Fruit fly (Drosophila melanogaster) whole organism, wandering third instar larva: ENCODE measurements around the gene CG32428.

ENCODE experiments used
- Abd-B ChIP-seq: fragments of >200 bp; optimal IDR thresholded peaks from 2 replicates; lab custom pipeline; 2017; ENCODE audit warnings: missing biosample characterization, missing genetic modification characterization
- CG32264 ChIP-seq: fragments of 200-800 bp; sonication (Bioruptor generic); optimal IDR thresholded peaks from 2 replicates; lab custom pipeline; 2016; ENCODE audit warnings: missing biosample characterization, missing genetic modification characterization
- CG9705 ChIP-seq: fragments of 200-800 bp; sonication (Bioruptor generic); optimal IDR thresholded peaks from 2 replicates; lab custom pipeline; 2018; ENCODE audit warnings: missing biosample characterization, mild to moderate bottlenecking, missing genetic modification characterization
- CrebA ChIP-seq: fragments of 200-800 bp; sonication (Bioruptor generic); optimal IDR thresholded peaks from 2 replicates; lab custom pipeline; 2016; ENCODE audit warnings: missing biosample characterization, mild to moderate bottlenecking, missing genetic modification characterization, borderline replicate concordance
- Dif ChIP-seq: fragments of 200-275, 200-300 bp; sonication (Bioruptor generic); optimal IDR thresholded peaks from 2 replicates; lab custom pipeline; 2018; ENCODE audit warnings: missing biosample characterization, missing genetic modification characterization; ENCODE audit not compliant: partially characterized antibody
- GATAd ChIP-seq: sonication (Bioruptor generic); optimal IDR thresholded peaks from 2 replicates; lab custom pipeline; 2016; ENCODE audit warnings: missing biosample characterization, missing genetic modification characterization
- HLH106 ChIP-seq: fragments of 200-800 bp; optimal IDR thresholded peaks from 3 replicates; lab custom pipeline; 2019; ENCODE audit warnings: missing biosample characterization, mild to moderate bottlenecking, missing genetic modification characterization, moderate library complexity
- Hr78 ChIP-seq: fragments of >200 bp; optimal IDR thresholded peaks from 2 replicates; lab custom pipeline; 2017; ENCODE audit warnings: missing biosample characterization, missing genetic modification characterization
- Hr83 ChIP-seq: fragments of 200-300 bp; sonication (Bioruptor generic); optimal IDR thresholded peaks from 2 replicates; lab custom pipeline; 2016; ENCODE audit warnings: missing biosample characterization, mild to moderate bottlenecking, missing genetic modification characterization, moderate library complexity; ENCODE audit not compliant: poor library complexity, severe bottlenecking
- Mio ChIP-seq: sonication (Bioruptor generic); optimal IDR thresholded peaks from 2 replicates; lab custom pipeline; 2016; ENCODE audit warnings: missing biosample characterization, missing genetic modification characterization
- Myc ChIP-seq: fragments of >200 bp; optimal IDR thresholded peaks from 2 replicates; lab custom pipeline; 2017
- OdsH ChIP-seq: fragments of 200-800 bp; sonication (Bioruptor generic); optimal IDR thresholded peaks from 2 replicates; lab custom pipeline; 2016; ENCODE audit warnings: missing biosample characterization, mild to moderate bottlenecking, missing genetic modification characterization
- Rel ChIP-seq, 2 experiments: fragments of 200-800 bp; sonication (Bioruptor generic) in 1 of 2; optimal IDR thresholded peaks; 2 replicates in 1 of 2; 3 replicates in 1 of 2; lab custom pipeline; 2016 to 2019; ENCODE audit warnings: mild to moderate bottlenecking in 2 of 2, missing biosample characterization in 2 of 2, missing genetic modification characterization in 2 of 2, moderate library complexity in 1 of 2
- Vsx2 ChIP-seq: fragments of 200-300, 225-300 bp; sonication (Bioruptor generic); optimal IDR thresholded peaks from 2 replicates; lab custom pipeline; 2018; ENCODE audit warnings: missing biosample characterization, missing genetic modification characterization; ENCODE audit not compliant: partially characterized antibody
- br ChIP-seq: fragments of 200-800 bp; sonication (Bioruptor generic); optimal IDR thresholded peaks from 2 replicates; lab custom pipeline; 2016; ENCODE audit warnings: missing biosample characterization, missing genetic modification characterization
- brk ChIP-seq: fragments of 200-800 bp; sonication (Bioruptor generic); optimal IDR thresholded peaks from 2 replicates; lab custom pipeline; 2016; ENCODE audit warnings: missing biosample characterization, mild to moderate bottlenecking, missing genetic modification characterization
- dsf ChIP-seq: sonication (Bioruptor generic); optimal IDR thresholded peaks from 2 replicates; lab custom pipeline; 2016; ENCODE audit warnings: missing biosample characterization, missing genetic modification characterization, borderline replicate concordance
- ey ChIP-seq: fragments of 200-800 bp; sonication (Bioruptor generic); optimal IDR thresholded peaks from 2 replicates; lab custom pipeline; 2016; ENCODE audit warnings: missing biosample characterization, missing genetic modification characterization
- foxo ChIP-seq, 2 experiments: fragments of 200-800 bp; sonication (Bioruptor generic); optimal IDR thresholded peaks; 2 replicates in 1 of 2; 3 replicates in 1 of 2; lab custom pipeline; 2016 to 2017; ENCODE audit warnings: missing biosample characterization in 2 of 2, missing genetic modification characterization in 2 of 2
- h ChIP-seq: fragments of 200-800 bp; sonication (Bioruptor generic); optimal IDR thresholded peaks from 3 replicates; lab custom pipeline; 2016; ENCODE audit warnings: missing biosample characterization, mild to moderate bottlenecking, missing genetic modification characterization
- jim ChIP-seq: fragments of 175-275, 200-325 bp; sonication (Bioruptor generic); optimal IDR thresholded peaks from 2 replicates; lab custom pipeline; 2016; ENCODE audit warnings: missing biosample characterization, mild to moderate bottlenecking, missing genetic modification characterization
- lola ChIP-seq: fragments of >200 bp; optimal IDR thresholded peaks from 2 replicates; lab custom pipeline; 2017; ENCODE audit warnings: missing biosample characterization, missing genetic modification characterization
- pan ChIP-seq: fragments of >200 bp; optimal IDR thresholded peaks from 2 replicates; lab custom pipeline; 2017
- psq ChIP-seq: fragments of 200-800 bp; sonication (Bioruptor generic); optimal IDR thresholded peaks from 3 replicates; lab custom pipeline; 2017; ENCODE audit warnings: missing biosample characterization, mild to moderate bottlenecking, missing genetic modification characterization, moderate library complexity
- rgr ChIP-seq: fragments of 200-800 bp; sonication (Bioruptor generic); optimal IDR thresholded peaks from 3 replicates; lab custom pipeline; 2016; ENCODE audit warnings: missing biosample characterization, mild to moderate bottlenecking, missing genetic modification characterization
- tai ChIP-seq: sonication (Bioruptor generic); optimal IDR thresholded peaks from 2 replicates; lab custom pipeline; 2016; ENCODE audit warnings: missing biosample characterization, missing genetic modification characterization
- usp ChIP-seq: fragments of >200 bp; optimal IDR thresholded peaks from 2 replicates; lab custom pipeline; 2017; ENCODE audit warnings: missing biosample characterization, missing genetic modification characterization
- woc ChIP-seq: sonication (Bioruptor generic); optimal IDR thresholded peaks from 2 replicates; lab custom pipeline; 2016; ENCODE audit warnings: missing biosample characterization, mild to moderate bottlenecking, missing genetic modification characterization

Gene CG32428

DNA sequence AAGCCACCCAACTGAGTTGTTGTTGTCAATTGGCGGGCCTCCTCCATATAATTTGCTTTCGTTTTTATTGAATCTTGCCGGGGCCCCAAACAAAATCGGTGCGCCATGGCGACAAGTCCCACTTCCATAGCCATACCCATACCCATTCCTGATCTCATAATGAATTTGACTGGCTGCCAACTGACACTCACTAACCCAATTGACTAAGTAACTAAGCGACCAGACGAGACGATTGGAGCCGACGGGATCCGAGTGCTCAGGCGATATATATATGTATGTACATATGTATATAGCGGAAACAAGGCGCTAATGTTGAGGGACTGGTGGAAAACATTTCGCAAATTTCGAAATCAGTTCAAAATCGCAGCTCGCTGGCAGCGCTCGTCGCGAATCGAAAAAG is 6.9 kb downstream of the CG32428 start, which contains the start of gene Tdh:
TSS of gene Tdh (plus strand) at position 346 of the 400 bp plus-strand sequence.
- TF ChIP-seq rgr (GFP tag; lab: Kevin White, UChicago): no peak
- no peak for TF ChIP-seq CG32264 (GFP tag; lab: Kevin White, UChicago)
- no peak for TF ChIP-seq tai (GFP tag; lab: Kevin White, UChicago)
- no peak for TF ChIP-seq CG9705 (GFP tag; lab: Kevin White, UChicago)
- no peak for TF ChIP-seq Hr83 (GFP tag; lab: Kevin White, UChicago)
- no peak for TF ChIP-seq HLH106 (tag; lab: Kevin White, UChicago)
- no peak for TF ChIP-seq woc
- TF ChIP-seq h (GFP tag; lab: Kevin White, UChicago): no peak
- TF ChIP-seq Rel (GFP tag; optimal IDR thresholded peaks at IDR 0.05; lab: Kevin White, UChicago): no peak
- no peak for TF ChIP-seq Rel (tag; optimal IDR thresholded peaks at IDR 0.05; lab: Kevin White, UChicago)
- no peak for TF ChIP-seq GATAd
- no peak for TF ChIP-seq jim
- TF ChIP-seq usp (GFP tag; lab: Kevin White, UChicago): no peak
- TF ChIP-seq br (GFP tag; lab: Kevin White, UChicago): no peak
- TF ChIP-seq pan (lab: Kevin White, UChicago): no peak

DNA sequence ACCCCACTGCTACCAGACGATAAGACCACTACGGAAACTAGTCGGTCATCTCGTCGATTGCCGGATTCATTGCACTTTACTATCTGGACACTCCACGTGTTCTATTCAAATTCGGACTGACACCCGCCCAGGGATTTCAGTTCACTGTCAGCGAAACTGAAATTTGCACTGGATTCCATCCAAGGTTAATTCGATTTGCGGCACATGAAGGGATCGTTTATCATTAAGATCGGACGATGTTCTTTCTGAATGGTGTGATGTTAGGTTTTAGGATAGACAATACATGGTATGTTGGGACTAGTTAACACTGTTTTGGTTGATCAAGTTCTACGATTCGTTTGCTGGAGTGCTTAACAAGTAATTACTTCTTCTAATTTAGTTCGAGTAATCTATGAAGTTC is 7.6 kb downstream of the CG32428 start, which contains the start of gene CG42764:
TSS of gene CG42764 (minus strand) at position 101 of the 400 bp plus-strand sequence.
- TF ChIP-seq jim (no peak), Dif (no peak), ey (GFP tag; lab: Kevin White, UChicago) (no peak)
- TF ChIP-seq, all 38 proteins: peak for 0

DNA sequence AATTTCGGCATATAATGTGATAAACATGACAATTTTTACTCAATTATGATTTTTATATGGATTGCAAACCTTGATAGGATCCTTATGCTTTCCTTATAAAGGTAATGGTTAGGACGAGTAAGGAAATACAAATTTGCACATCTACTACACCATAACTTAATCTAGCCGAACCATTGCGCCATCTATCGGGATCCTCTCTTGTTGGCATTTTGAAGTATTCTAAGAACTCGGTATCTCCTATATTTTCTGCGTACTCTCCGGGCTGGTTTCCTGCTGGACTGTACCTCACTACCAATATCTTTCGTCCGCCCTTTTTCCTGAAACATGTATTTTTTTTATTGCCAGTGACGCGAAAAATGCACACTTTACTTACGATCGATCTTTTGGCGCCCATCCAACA is 8.8 kb downstream of the CG32428 start, which contains the start of gene atk:
TSS of gene atk (minus strand) at position 186 of the 400 bp plus-strand sequence.
- no peak for TF ChIP-seq HLH106 (tag; lab: Kevin White, UChicago)
- TF ChIP-seq tai (GFP tag; lab: Kevin White, UChicago): no peak
- no peak for TF ChIP-seq Dif
- no peak for TF ChIP-seq Rel (GFP tag; optimal IDR thresholded peaks at IDR 0.05; lab: Kevin White, UChicago)
- no peak for TF ChIP-seq Rel (tag; optimal IDR thresholded peaks at IDR 0.05; lab: Kevin White, UChicago)
- no peak for TF ChIP-seq woc
- TF ChIP-seq Hr78: no peak
- no peak for TF ChIP-seq Mio
- TF ChIP-seq Myc (lab: Kevin White, UChicago): no peak

DNA sequence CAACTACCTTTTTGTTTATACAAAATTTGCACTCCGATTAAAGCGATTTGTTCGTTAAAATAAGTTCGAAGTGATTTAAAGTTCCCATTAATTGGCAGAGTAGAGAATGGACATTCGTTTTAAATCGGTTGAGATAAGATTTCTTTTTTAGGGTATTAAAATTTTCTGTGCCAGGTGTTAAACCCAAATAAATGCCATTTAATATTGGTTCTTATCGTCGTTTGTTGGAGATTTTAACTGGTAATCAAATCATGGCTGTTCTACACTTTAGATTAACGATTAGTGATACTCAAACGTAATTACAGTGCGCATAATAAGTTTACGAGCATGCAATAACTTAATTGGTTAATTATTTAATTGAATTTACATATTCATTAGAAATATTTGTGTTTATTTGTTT is 11.1 kb downstream of the CG32428 start:
- TF ChIP-seq HLH106 (tag; lab: Kevin White, UChicago): no peak
- no peak for TF ChIP-seq Mio
- no peak for TF ChIP-seq dsf (GFP tag; lab: Kevin White, UChicago)
- no peak for TF ChIP-seq Abd-B (GFP tag; lab: Kevin White, UChicago)
- no peak for TF ChIP-seq psq
- TF ChIP-seq GATAd: no peak
- no peak for TF ChIP-seq Myc (lab: Kevin White, UChicago)
- no peak for TF ChIP-seq CrebA (GFP tag; lab: Kevin White, UChicago)
- no peak for TF ChIP-seq brk (GFP tag; lab: Kevin White, UChicago)
- TF ChIP-seq, all 38 proteins: peak for 0

DNA sequence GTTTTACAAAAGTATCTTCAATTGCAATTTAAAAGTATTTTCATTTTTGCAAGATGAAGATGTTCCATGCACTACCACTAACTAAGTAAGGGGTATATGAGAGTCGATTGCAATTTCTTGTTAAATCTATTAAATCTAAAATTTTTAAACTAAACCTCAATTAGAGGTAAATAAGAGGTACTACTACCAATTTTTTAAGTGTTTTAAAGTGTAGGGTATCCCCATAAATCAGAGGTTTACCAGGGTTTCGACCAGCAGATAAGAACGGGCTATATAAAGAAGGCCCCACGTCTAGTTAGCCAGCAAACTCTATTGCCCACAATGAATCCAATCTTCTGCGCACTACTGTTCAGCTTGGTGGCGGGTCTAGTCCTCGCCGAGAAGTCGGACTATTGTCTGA is 13.1 kb downstream of the CG32428 start, which contains the start of gene mag:
TSS of gene mag (plus strand) at position 301 of the 400 bp plus-strand sequence.
- TF ChIP-seq foxo (GFP tag; optimal IDR thresholded peaks at IDR 0.05; lab: Kevin White, UChicago) (no peak), Mio (no peak), woc (no peak), rgr (GFP tag; lab: Kevin White, UChicago) (no peak), HLH106 (tag; lab: Kevin White, UChicago) (no peak), CG9705 (GFP tag; lab: Kevin White, UChicago) (no peak), lola (GFP tag; lab: Kevin White, UChicago) (no peak), OdsH (no peak), GATAd (no peak), br (GFP tag; lab: Kevin White, UChicago) (no peak), dsf (GFP tag; lab: Kevin White, UChicago) (no peak), Hr83 (GFP tag; lab: Kevin White, UChicago) (no peak), tai (GFP tag; lab: Kevin White, UChicago) (no peak), Dif (no peak), Vsx2 (GFP tag; lab: Kevin White, UChicago) (no peak), ey (GFP tag; lab: Kevin White, UChicago) (no peak), h (GFP tag; lab: Kevin White, UChicago) (no peak)
